Worm (Caenorhabditis elegans) whole organism, L1 larva: ENCODE measurements around the gene K11H12.3.

Experiments
- C16A3.4 ChIP-seq: fragments of 150-350 bp; optimal IDR thresholded peaks from 2 replicates; lab custom pipeline; 2014; ENCODE audit warnings: missing biosample characterization, missing genetic modification characterization
- nhr-77 ChIP-seq: fragments of 150-350 bp; optimal IDR thresholded peaks from 2 replicates; lab custom pipeline; 2014; ENCODE audit warnings: missing biosample characterization, missing genetic modification characterization
- nhr-90 ChIP-seq: sonication (generic microtip); optimal IDR thresholded peaks from 2 replicates; lab custom pipeline; 2016; ENCODE audit warnings: mild to moderate bottlenecking, missing genetic modification characterization, missing compliant biosample characterization; ENCODE audit not compliant: poor library complexity

ce11 chrIV:673313-673712 is at the start of gene K11H12.3:
- TF ChIP-seq nhr-77 (tag; lab: Kevin White, UChicago), result no peak
- no peak for TF ChIP-seq C16A3.4 (tag; lab: Kevin White, UChicago)
- TF ChIP-seq nhr-90 (tag; lab: Kevin White, UChicago), result no peak
